Worm (Caenorhabditis elegans): ENCODE results near the gene ins-37.
"Not testable (repeated sequence)": the region's sequence is repeated elsewhere in the genome, so short reads cannot be mapped to it uniquely, and the experiment has no call there.

Gene ins-37

DNA sequence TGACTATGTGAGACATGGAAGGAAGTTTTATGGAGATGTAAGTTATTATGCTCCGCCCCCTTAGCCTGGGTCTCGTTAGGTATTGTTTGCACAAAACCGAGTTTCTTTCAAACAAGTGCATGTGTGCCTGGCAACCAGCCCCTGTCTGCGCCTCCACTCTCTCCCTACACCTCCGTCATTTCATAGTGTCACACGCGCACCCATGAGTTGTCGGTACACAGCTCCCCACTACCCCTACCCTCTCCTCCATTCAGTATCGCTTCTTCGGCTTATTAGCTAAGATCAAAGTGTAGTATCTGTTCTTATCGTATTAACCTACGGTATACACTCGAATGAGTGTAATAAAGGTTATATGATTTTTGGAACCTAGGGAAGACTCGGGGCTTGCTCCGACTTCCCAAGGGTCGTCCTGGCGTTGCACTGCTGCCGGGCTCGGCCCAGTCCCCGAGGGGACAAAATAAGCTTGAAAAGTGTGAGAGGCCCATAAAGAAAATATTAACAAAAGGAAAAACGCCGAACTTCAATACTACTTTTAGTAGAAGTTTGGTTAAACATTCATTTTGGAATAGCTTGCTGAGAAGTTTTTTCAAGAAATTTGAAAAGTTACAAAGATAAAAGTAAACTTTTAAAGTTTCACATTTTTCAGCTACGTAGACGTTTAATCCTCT, 16.8 kb upstream of the ins-37 start:
- TF ChIP-seq pha-4 (GFP tag; IDR thresholded peaks at IDR 0.05) (peak; percentile 48; the same call in 1 of the 2 replicates), saeg-2 (GFP tag; IDR thresholded peaks at IDR 0.05) (peak; percentile 52; the same call in 1 of the 2 replicates), nhr-48 (tag; optimal IDR thresholded peaks at IDR 0.05) (peak; percentile 28), rbr-2 (tag; optimal IDR thresholded peaks at IDR 0.05) (peak; percentile 5), nhr-6 (tag; optimal IDR thresholded peaks at IDR 0.05) (peak; percentile 37), hlh-30 (tag; optimal IDR thresholded peaks at IDR 0.05; ENCODE audit: insufficient read depth) (peak; percentile 37), mes-2 (tag; optimal IDR thresholded peaks at IDR 0.05; ENCODE audit: poor library complexity, severe bottlenecking) (peak; percentile 3), nhr-102 (tag; optimal IDR thresholded peaks at IDR 0.05) (peak; percentile 68), mep-1 (tag; optimal IDR thresholded peaks at IDR 0.05) (peak; percentile 48), duxl-1 (tag; optimal IDR thresholded peaks at IDR 0.05; ENCODE audit: poor library complexity) (peak; percentile 65), lin-13 (GFP tag; optimal IDR thresholded peaks at IDR 0.05) (peak; percentile 33), mdt-29 (GFP tag; IDR thresholded peaks at IDR 0.05) (peak; percentile 60; the same call in 1 of the 2 replicates), hlh-11 (tag; optimal IDR thresholded peaks at IDR 0.05) (peak; percentile 42), dve-1 (tag; optimal IDR thresholded peaks at IDR 0.05; ENCODE audit: insufficient read depth) (peak; percentile 84), lin-1 (GFP tag; IDR thresholded peaks at IDR 0.05) (peak; percentile 27; the same call in 1 of the 2 replicates), aha-1 (tag) (peak; percentile 22), snpc-4 (tag; optimal IDR thresholded peaks at IDR 0.05) (peak; percentile 60), daf-16 (tag; optimal IDR thresholded peaks at IDR 0.05) (peak; percentile 60), lsy-2 (tag; optimal IDR thresholded peaks at IDR 0.05) (peak in 1 of 2 experiments; percentile 34), dmd-6 (GFP tag; IDR thresholded peaks at IDR 0.05) (peak; percentile 62), ama-1 (optimal IDR thresholded peaks at IDR 0.05) (peak; percentile 39), snpc-1.2 (GFP tag; IDR thresholded peaks at IDR 0.05) (peak; percentile 45; the same call in 1 of the 2 replicates), F49E8.2 (tag; optimal IDR thresholded peaks at IDR 0.05; ENCODE audit: borderline replicate concordance) (peak; percentile 41), lin-38 (GFP tag; IDR thresholded peaks at IDR 0.05) (peak; percentile 63)
- TF ChIP-seq pha-4 (tag; optimal IDR thresholded peaks at IDR 0.05); daf-16 (GFP tag; optimal IDR thresholded peaks at IDR 0.05): not testable (repeated sequence)

ce11 chrII:13852004-13852403, 16.1 kb upstream of the ins-37 start, which contains the start of gene F08G2.8:
Gene F08G2.8, plus strand, starts transcription at chrII:13852304.
- TF ChIP-seq ceh-82 (tag; optimal IDR thresholded peaks at IDR 0.05) (no peak), unc-130 (GFP tag; optimal IDR thresholded peaks at IDR 0.05) (no peak), hmg-1.1 (GFP tag; IDR thresholded peaks at IDR 0.05) (no peak), mxl-3 (GFP tag; optimal IDR thresholded peaks at IDR 0.05) (no peak), R02D3.7 (tag; optimal IDR thresholded peaks at IDR 0.05) (no peak), gei-8 (GFP tag; optimal IDR thresholded peaks at IDR 0.05) (no peak), ztf-11 (tag; optimal IDR thresholded peaks at IDR 0.05) (no peak), Y75B8A.6 (GFP tag; IDR thresholded peaks at IDR 0.05) (no peak), madf-9 (GFP tag; conservative IDR thresholded peaks at IDR 0.05) (no peak), ctbp-1 (GFP tag; IDR thresholded peaks at IDR 0.05) (no peak), snpc-4 (tag; optimal IDR thresholded peaks at IDR 0.05) (no peak), F44E2.7 (GFP tag; IDR thresholded peaks at IDR 0.05) (no peak), ztf-7 (tag; optimal IDR thresholded peaks at IDR 0.05) (no peak), nhr-11 (tag; optimal IDR thresholded peaks at IDR 0.05) (no peak), nhr-6 (tag; optimal IDR thresholded peaks at IDR 0.05) (no peak)
